Worm (Caenorhabditis elegans): Measurements from ENCODE around the gene pbo-1.

pbo-1 gene

ce11 chrIII:2676097-2676496, 10.2 kb downstream of the pbo-1 start:
- no peak for TF ChIP-seq unc-62 (GFP tag; optimal IDR thresholded peaks at IDR 0.05)

ce11 chrIII:2675449-2675848, 10.8 kb downstream of the pbo-1 start:
- no peak for TF ChIP-seq unc-62 (GFP tag; optimal IDR thresholded peaks at IDR 0.05)

- TF ChIP-seq unc-62 (GFP tag; optimal IDR thresholded peaks at IDR 0.05): no peak
These were observed 28.5 kb downstream of the pbo-1 start, which contains the start of gene let-805 for ce11 chrIII:2657783-2658182. TSS of gene let-805 (plus strand) at chrIII:2658083.

- TF ChIP-seq unc-62 (GFP tag; optimal IDR thresholded peaks at IDR 0.05): no peak
These were observed 30.1 kb downstream of the pbo-1 start for ce11 chrIII:2656168-2656567.

- no peak for TF ChIP-seq unc-62 (GFP tag; optimal IDR thresholded peaks at IDR 0.05)
These were observed 33.3 kb downstream of the pbo-1 start for ce11 chrIII:2652704-2653566.

- TF ChIP-seq unc-62 (GFP tag; optimal IDR thresholded peaks at IDR 0.05): no peak
These were observed 34.7 kb downstream of the pbo-1 start for ce11 chrIII:2651519-2651918.

ce11 chrIII:2647194-2647925, 38.9 kb downstream of the pbo-1 start:
- TF ChIP-seq unc-62 (GFP tag; optimal IDR thresholded peaks at IDR 0.05): no peak

- no peak for TF ChIP-seq unc-62 (GFP tag; optimal IDR thresholded peaks at IDR 0.05)
These were observed 44.6 kb downstream of the pbo-1 start for ce11 chrIII:2641659-2642058.

- TF ChIP-seq unc-62 (GFP tag; optimal IDR thresholded peaks at IDR 0.05): no peak
These were observed 50.1 kb downstream of the pbo-1 start, which contains the start of gene zmp-2 for ce11 chrIII:2636137-2636536. TSS of gene zmp-2 (plus strand) at chrIII:2636383.

- TF ChIP-seq unc-62 (GFP tag; optimal IDR thresholded peaks at IDR 0.05): no peak
These were observed 51.7 kb downstream of the pbo-1 start for ce11 chrIII:2634577-2634976.

- no peak for TF ChIP-seq unc-62 (GFP tag; optimal IDR thresholded peaks at IDR 0.05)
These were observed 53.4 kb downstream of the pbo-1 start for ce11 chrIII:2632819-2633398.

Measured in whole organism, dauer.